Fruit fly (Drosophila melanogaster) whole organism, wandering third instar larva: ENCODE measurements around the gene IFT57.

Experiments
- Abd-B ChIP-seq: fragments of >200 bp; optimal IDR thresholded peaks from 2 replicates; lab custom pipeline; 2017; ENCODE audit warnings: missing biosample characterization, missing genetic modification characterization
- CG32264 ChIP-seq: fragments of 200-800 bp; sonication (Bioruptor generic); optimal IDR thresholded peaks from 2 replicates; lab custom pipeline; 2016; ENCODE audit warnings: missing biosample characterization, missing genetic modification characterization
- CG9705 ChIP-seq: fragments of 200-800 bp; sonication (Bioruptor generic); optimal IDR thresholded peaks from 2 replicates; lab custom pipeline; 2018; ENCODE audit warnings: missing biosample characterization, mild to moderate bottlenecking, missing genetic modification characterization
- CrebA ChIP-seq: fragments of 200-800 bp; sonication (Bioruptor generic); optimal IDR thresholded peaks from 2 replicates; lab custom pipeline; 2016; ENCODE audit warnings: missing biosample characterization, mild to moderate bottlenecking, missing genetic modification characterization, borderline replicate concordance
- Dfd ChIP-seq: fragments of >200 bp; optimal IDR thresholded peaks from 2 replicates; lab custom pipeline; 2017; ENCODE audit warnings: missing biosample characterization, missing genetic modification characterization
- Dif ChIP-seq: fragments of 200-275, 200-300 bp; sonication (Bioruptor generic); optimal IDR thresholded peaks from 2 replicates; lab custom pipeline; 2018; ENCODE audit warnings: missing biosample characterization, missing genetic modification characterization; ENCODE audit not compliant: partially characterized antibody
- HLH106 ChIP-seq: fragments of 200-800 bp; optimal IDR thresholded peaks from 3 replicates; lab custom pipeline; 2019; ENCODE audit warnings: missing biosample characterization, mild to moderate bottlenecking, missing genetic modification characterization, moderate library complexity
- Hnf4 ChIP-seq: fragments of 200-800 bp; sonication (Bioruptor generic); optimal IDR thresholded peaks from 2 replicates; lab custom pipeline; 2016; ENCODE audit warnings: missing biosample characterization, mild to moderate bottlenecking, missing genetic modification characterization
- Hr78 ChIP-seq: fragments of >200 bp; optimal IDR thresholded peaks from 2 replicates; lab custom pipeline; 2017; ENCODE audit warnings: missing biosample characterization, missing genetic modification characterization
- Hr83 ChIP-seq: fragments of 200-300 bp; sonication (Bioruptor generic); optimal IDR thresholded peaks from 2 replicates; lab custom pipeline; 2016; ENCODE audit warnings: missing biosample characterization, mild to moderate bottlenecking, missing genetic modification characterization, moderate library complexity; ENCODE audit not compliant: poor library complexity, severe bottlenecking
- Jra ChIP-seq: sonication (Bioruptor generic); optimal IDR thresholded peaks from 2 replicates; lab custom pipeline; 2016; ENCODE audit warnings: missing biosample characterization, missing genetic modification characterization
- Mio ChIP-seq: sonication (Bioruptor generic); optimal IDR thresholded peaks from 2 replicates; lab custom pipeline; 2016; ENCODE audit warnings: missing biosample characterization, missing genetic modification characterization
- Myc ChIP-seq: fragments of >200 bp; optimal IDR thresholded peaks from 2 replicates; lab custom pipeline; 2017
- N ChIP-seq: fragments of >200 bp; optimal IDR thresholded peaks from 2 replicates; lab custom pipeline; 2018; ENCODE audit warnings: missing biosample characterization, missing external identifiers, missing genetic modification characterization
- OdsH ChIP-seq: fragments of 200-800 bp; sonication (Bioruptor generic); optimal IDR thresholded peaks from 2 replicates; lab custom pipeline; 2016; ENCODE audit warnings: missing biosample characterization, mild to moderate bottlenecking, missing genetic modification characterization
- Rel ChIP-seq, 2 experiments: fragments of 200-800 bp; sonication (Bioruptor generic) in 1 of 2; optimal IDR thresholded peaks; 2 replicates in 1 of 2; 3 replicates in 1 of 2; lab custom pipeline; 2016 to 2019; ENCODE audit warnings: mild to moderate bottlenecking in 2 of 2, missing biosample characterization in 2 of 2, missing genetic modification characterization in 2 of 2, moderate library complexity in 1 of 2
- Sp1 ChIP-seq: fragments of 200-800 bp; sonication (Bioruptor generic); optimal IDR thresholded peaks from 3 replicates; lab custom pipeline; 2019; ENCODE audit warnings: missing biosample characterization, mild to moderate bottlenecking, missing genetic modification characterization, moderate library complexity
- br ChIP-seq: fragments of 200-800 bp; sonication (Bioruptor generic); optimal IDR thresholded peaks from 2 replicates; lab custom pipeline; 2016; ENCODE audit warnings: missing biosample characterization, missing genetic modification characterization
- brk ChIP-seq: fragments of 200-800 bp; sonication (Bioruptor generic); optimal IDR thresholded peaks from 2 replicates; lab custom pipeline; 2016; ENCODE audit warnings: missing biosample characterization, mild to moderate bottlenecking, missing genetic modification characterization
- dl ChIP-seq, 2 experiments: fragments of 175-275, 200-275 bp in 1 of 2; fragments of 200-275 bp in 1 of 2; sonication (Bioruptor generic); optimal IDR thresholded peaks; lab custom pipeline; 2018; ENCODE audit warnings: mild to moderate bottlenecking in 2 of 2, missing biosample characterization in 2 of 2, missing genetic modification characterization in 2 of 2, moderate library complexity in 2 of 2; ENCODE audit not compliant: partially characterized antibody in 2 of 2, insufficient read depth in 1 of 2
- dmrt93B ChIP-seq: fragments of 200-800 bp; sonication (Bioruptor generic); optimal IDR thresholded peaks from 2 replicates; lab custom pipeline; 2018; ENCODE audit warnings: missing biosample characterization, mild to moderate bottlenecking, missing genetic modification characterization
- foxo ChIP-seq, 2 experiments: fragments of 200-800 bp; sonication (Bioruptor generic); optimal IDR thresholded peaks; 2 replicates in 1 of 2; 3 replicates in 1 of 2; lab custom pipeline; 2016 to 2017; ENCODE audit warnings: missing biosample characterization in 2 of 2, missing genetic modification characterization in 2 of 2
- h ChIP-seq: fragments of 200-800 bp; sonication (Bioruptor generic); optimal IDR thresholded peaks from 3 replicates; lab custom pipeline; 2016; ENCODE audit warnings: missing biosample characterization, mild to moderate bottlenecking, missing genetic modification characterization
- jim ChIP-seq: fragments of 175-275, 200-325 bp; sonication (Bioruptor generic); optimal IDR thresholded peaks from 2 replicates; lab custom pipeline; 2016; ENCODE audit warnings: missing biosample characterization, mild to moderate bottlenecking, missing genetic modification characterization
- lola ChIP-seq: fragments of >200 bp; optimal IDR thresholded peaks from 2 replicates; lab custom pipeline; 2017; ENCODE audit warnings: missing biosample characterization, missing genetic modification characterization
- pan ChIP-seq: fragments of >200 bp; optimal IDR thresholded peaks from 2 replicates; lab custom pipeline; 2017
- psq ChIP-seq: fragments of 200-800 bp; sonication (Bioruptor generic); optimal IDR thresholded peaks from 3 replicates; lab custom pipeline; 2017; ENCODE audit warnings: missing biosample characterization, mild to moderate bottlenecking, missing genetic modification characterization, moderate library complexity
- rgr ChIP-seq: fragments of 200-800 bp; sonication (Bioruptor generic); optimal IDR thresholded peaks from 3 replicates; lab custom pipeline; 2016; ENCODE audit warnings: missing biosample characterization, mild to moderate bottlenecking, missing genetic modification characterization
- sage ChIP-seq: fragments of 200-800 bp; sonication (Bioruptor generic); optimal IDR thresholded peaks from 2 replicates; lab custom pipeline; 2016; ENCODE audit warnings: missing biosample characterization, mild to moderate bottlenecking, missing genetic modification characterization
- sv ChIP-seq: fragments of 200-800 bp; sonication (Bioruptor generic); optimal IDR thresholded peaks from 3 replicates; lab custom pipeline; 2016; ENCODE audit warnings: missing biosample characterization, missing genetic modification characterization
- usp ChIP-seq: fragments of >200 bp; optimal IDR thresholded peaks from 2 replicates; lab custom pipeline; 2017; ENCODE audit warnings: missing biosample characterization, missing genetic modification characterization
- woc ChIP-seq: sonication (Bioruptor generic); optimal IDR thresholded peaks from 2 replicates; lab custom pipeline; 2016; ENCODE audit warnings: missing biosample characterization, mild to moderate bottlenecking, missing genetic modification characterization

IFT57 gene

DNA sequence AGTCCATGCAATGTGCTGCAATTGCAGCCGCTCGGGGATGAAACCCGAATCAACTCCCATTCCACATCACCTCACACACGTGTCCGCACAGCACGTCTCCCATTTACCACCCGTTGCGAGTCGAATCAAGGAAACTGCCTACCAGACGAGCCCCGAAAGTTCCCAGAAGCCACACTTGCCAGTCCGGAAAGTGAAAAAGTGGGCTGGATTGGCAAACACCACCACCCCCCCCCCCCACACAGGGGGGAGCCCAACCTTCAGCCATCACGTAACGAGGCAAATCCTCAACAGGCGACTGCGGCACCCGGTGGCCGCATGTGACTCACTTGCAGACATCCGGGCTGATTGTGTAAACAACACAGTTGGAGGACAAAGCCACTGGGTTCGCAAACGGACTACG is 25.7 kb upstream of the IFT57 start:
- no peak for TF ChIP-seq dmrt93B (GFP tag; lab: Kevin White, UChicago)
- no peak for TF ChIP-seq sage (GFP tag; lab: Kevin White, UChicago)
- TF ChIP-seq CG9705 (GFP tag; lab: Kevin White, UChicago) = no peak
- TF ChIP-seq Myc (lab: Kevin White, UChicago) = no peak
- TF ChIP-seq Sp1 (GFP tag; lab: Kevin White, UChicago) = no peak
- no peak for TF ChIP-seq lola (GFP tag; lab: Kevin White, UChicago)
- no peak for TF ChIP-seq Dfd
- TF ChIP-seq psq = no peak
- TF ChIP-seq CG32264 (GFP tag; lab: Kevin White, UChicago) = no peak
- TF ChIP-seq OdsH (GFP tag; lab: Kevin White, UChicago) = no peak
- no peak for TF ChIP-seq pan (lab: Kevin White, UChicago)
- no peak for TF ChIP-seq br
- no peak for TF ChIP-seq Hr83 (GFP tag; lab: Kevin White, UChicago)
- TF ChIP-seq N = no peak
- no peak for TF ChIP-seq Dif (GFP tag; lab: Kevin White, UChicago)
- TF ChIP-seq h = no peak
- TF ChIP-seq rgr (GFP tag; lab: Kevin White, UChicago) = no peak
- TF ChIP-seq usp (GFP tag; lab: Kevin White, UChicago) = no peak

DNA sequence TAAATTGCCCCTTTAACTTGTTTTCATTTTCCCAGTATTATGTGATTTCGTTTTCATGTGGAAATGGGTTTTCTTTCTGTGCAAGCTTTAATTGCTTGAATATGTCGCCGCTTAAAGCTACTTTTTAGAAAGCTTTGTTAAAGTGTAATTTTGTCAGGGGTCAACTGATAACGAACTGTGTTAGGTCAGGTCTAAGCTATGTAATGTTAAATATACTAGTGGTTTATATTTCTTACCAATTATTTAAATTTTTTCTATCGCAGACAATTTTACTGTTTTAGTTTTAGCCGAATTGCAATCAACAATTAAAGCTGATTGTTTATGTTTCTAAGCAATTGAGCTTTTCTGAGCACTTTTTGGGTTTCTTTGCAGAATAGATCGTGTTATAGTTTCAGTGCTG is 24.3 kb upstream of the IFT57 start:
- TF ChIP-seq CG32264 (GFP tag; lab: Kevin White, UChicago) (no peak), usp (GFP tag; lab: Kevin White, UChicago) (no peak), jim (GFP tag; lab: Kevin White, UChicago) (no peak), lola (GFP tag; lab: Kevin White, UChicago) (no peak), Hr83 (GFP tag; lab: Kevin White, UChicago) (no peak), HLH106 (no peak), foxo (GFP tag; optimal IDR thresholded peaks at IDR 0.05; lab: Kevin White, UChicago) (no peak), woc (no peak), sv (no peak), Hr78 (GFP tag; lab: Kevin White, UChicago) (no peak), h (no peak), OdsH (GFP tag; lab: Kevin White, UChicago) (no peak)

- TF ChIP-seq Dif (GFP tag; lab: Kevin White, UChicago) = no peak
- no peak for TF ChIP-seq CrebA (GFP tag; lab: Kevin White, UChicago)
- no peak for TF ChIP-seq Abd-B (GFP tag; lab: Kevin White, UChicago)
- no peak for TF ChIP-seq Hr78 (GFP tag; lab: Kevin White, UChicago)
- TF ChIP-seq brk = no peak
- TF ChIP-seq br = no peak
- TF ChIP-seq HLH106 = no peak
- TF ChIP-seq Hr83 (GFP tag; lab: Kevin White, UChicago) = no peak
- no peak for TF ChIP-seq dl (GFP tag; optimal IDR thresholded peaks at IDR 0.05; lab: Kevin White, UChicago; ENCODE audit: insufficient read depth in 1 of 2, partially characterized antibody in 2 of 2)
- TF ChIP-seq jim (GFP tag; lab: Kevin White, UChicago) = no peak
- TF ChIP-seq woc = no peak
- TF ChIP-seq sage (GFP tag; lab: Kevin White, UChicago) = no peak
- TF ChIP-seq Jra (GFP tag; lab: Kevin White, UChicago) = no peak
- no peak for TF ChIP-seq Myc (lab: Kevin White, UChicago)
- no peak for TF ChIP-seq N
- no peak for TF ChIP-seq Sp1 (GFP tag; lab: Kevin White, UChicago)
- TF ChIP-seq Mio (GFP tag; lab: Kevin White, UChicago) = no peak
- TF ChIP-seq Dfd = no peak
- TF ChIP-seq CG32264 (GFP tag; lab: Kevin White, UChicago) = no peak
- TF ChIP-seq Hnf4 (GFP tag; lab: Kevin White, UChicago) = no peak
Measured at dm6 chr2L:3506806-3507205, 23.8 kb upstream of the IFT57 start.

dm6 chr2L:3507209-3508164 is 23.1 kb upstream of the IFT57 start, which contains the start of gene tim:
Gene tim (minus strand): TSS chr2L:3508119.
- TF ChIP-seq Rel (GFP tag; optimal IDR thresholded peaks at IDR 0.05; lab: Kevin White, UChicago) (no peak), Rel (tag; optimal IDR thresholded peaks at IDR 0.05; lab: Kevin White, UChicago) (no peak), HLH106 (no peak), Mio (GFP tag; lab: Kevin White, UChicago) (no peak)
- TF ChIP-seq, all 38 proteins: peak for 0
